Fruit fly (Drosophila melanogaster): ENCODE measurements around the gene Hr38.

The Hr38 gene

DNA sequence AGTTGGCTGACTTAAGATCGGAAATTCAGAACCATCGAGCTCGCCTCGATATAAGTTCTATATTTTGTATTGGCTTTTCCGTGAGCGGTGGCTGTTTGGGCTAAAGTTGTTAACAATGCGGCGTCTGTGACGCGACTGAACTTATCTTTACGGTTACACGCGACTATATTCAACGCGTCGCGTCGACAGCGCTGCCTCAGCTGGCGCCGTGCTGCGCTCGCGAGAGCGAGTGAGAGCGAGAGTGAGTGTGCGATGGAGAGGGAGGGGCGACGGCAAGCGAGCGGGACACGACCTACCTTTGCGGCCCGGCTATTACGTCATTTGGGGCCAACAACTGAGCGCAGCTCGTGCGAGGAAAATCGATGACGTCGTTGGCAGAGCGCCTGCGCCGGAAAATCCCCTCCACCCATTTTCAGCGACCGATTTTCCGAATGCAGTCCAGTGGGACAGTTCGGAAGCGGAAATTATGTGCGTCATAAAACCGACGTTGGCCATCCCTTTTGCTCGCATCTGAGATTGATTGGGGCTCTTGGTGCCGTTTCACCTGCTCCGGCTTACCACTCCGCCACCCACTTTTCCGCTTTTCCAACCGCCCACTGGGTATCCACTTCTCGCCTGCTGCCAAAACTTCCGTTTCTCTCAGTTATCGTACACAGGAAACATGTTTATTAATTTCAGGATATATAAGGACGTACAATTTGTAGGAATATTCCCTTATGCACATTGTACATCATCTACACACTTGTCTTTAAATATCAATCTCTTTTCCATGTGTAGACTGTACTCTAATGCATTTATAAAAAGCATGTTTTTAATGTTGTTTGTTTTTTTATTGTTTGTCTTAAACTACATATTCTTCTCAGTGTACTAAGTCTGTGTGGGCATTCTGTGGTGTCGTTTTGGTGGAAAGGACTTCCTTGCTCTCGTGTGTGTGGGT lies at the start of gene Hr38:
TSS of gene Hr38 (minus strand) at position 121 of the 937 bp plus-strand sequence.
- peak; percentile 32 for TF ChIP-seq CG17801 (GFP tag; optimal IDR thresholded peaks at IDR 0.05; ENCODE audit: partially characterized antibody)

- TF ChIP-seq CG17801 (GFP tag; optimal IDR thresholded peaks at IDR 0.05; ENCODE audit: partially characterized antibody) = peak; percentile 96
Measured at dm6 chr2L:20761951-20762538, 47.7 kb upstream of the Hr38 start.

- TF ChIP-seq CG17801 (GFP tag; optimal IDR thresholded peaks at IDR 0.05; ENCODE audit: partially characterized antibody) = no peak
Measured at dm6 chr2L:20760956-20761355, 46.6 kb upstream of the Hr38 start.

DNA sequence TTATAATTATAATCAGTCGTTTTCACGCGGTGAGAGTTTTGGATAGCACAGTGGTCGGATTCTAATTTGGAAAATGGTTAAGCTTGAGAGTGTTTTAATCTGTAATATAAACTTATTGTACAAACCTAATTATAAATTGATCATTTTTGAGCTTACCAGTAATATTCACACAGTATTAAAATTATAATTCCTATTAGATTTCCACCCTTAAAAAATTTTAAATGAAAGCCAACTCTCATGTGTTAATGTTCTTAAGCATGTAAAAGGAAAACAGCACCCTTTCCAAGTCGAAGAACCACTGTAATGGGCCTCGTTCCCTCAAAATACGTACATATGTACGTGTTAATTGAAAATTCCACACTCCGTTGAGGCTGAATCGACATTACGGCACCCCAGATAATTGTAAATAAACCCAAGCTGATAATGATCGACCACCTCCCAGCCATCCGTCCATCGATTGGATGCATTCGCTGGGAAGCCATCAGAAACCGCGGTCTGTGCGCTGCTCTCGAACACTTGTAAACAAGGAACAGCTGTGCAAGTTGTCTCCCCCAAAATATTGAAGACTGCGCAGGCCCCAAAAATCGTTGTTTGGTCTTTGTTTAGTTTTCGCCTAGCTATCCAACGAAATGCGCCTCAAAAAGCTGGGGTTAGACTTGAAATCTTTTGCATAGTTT lies 45.6 kb upstream of the Hr38 start:
- peak; percentile 79 for TF ChIP-seq CG17801 (GFP tag; optimal IDR thresholded peaks at IDR 0.05; ENCODE audit: partially characterized antibody)

DNA sequence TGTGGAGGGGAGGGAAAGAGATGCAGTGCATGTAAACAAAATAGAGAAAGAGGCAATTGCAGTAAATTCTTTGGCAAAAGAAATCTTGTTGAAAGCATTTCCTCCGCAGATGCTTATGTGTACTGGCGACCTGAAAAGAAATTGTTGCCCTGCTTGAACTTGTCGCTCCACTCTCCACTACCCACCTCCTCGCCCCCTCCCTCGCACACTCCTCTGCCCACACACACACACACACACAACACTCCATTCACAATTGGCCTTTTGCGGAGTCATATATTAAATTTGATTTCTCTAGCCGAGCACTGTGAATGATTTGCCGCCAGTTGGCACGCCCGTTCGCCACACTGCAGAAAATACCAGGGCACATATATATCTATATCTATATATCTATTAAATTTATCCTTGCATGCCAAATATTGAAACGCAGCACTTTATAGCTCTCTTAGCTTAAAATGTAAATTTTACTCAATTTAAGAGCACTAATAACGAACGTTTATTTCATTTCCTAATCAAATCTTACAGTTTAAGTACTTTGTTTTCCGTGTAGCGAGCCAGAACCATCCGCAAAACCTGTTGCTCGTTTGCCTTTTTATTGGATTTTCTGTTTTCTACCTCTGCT lies 44.6 kb upstream of the Hr38 start:
- no peak for TF ChIP-seq CG17801 (GFP tag; optimal IDR thresholded peaks at IDR 0.05; ENCODE audit: partially characterized antibody)

DNA sequence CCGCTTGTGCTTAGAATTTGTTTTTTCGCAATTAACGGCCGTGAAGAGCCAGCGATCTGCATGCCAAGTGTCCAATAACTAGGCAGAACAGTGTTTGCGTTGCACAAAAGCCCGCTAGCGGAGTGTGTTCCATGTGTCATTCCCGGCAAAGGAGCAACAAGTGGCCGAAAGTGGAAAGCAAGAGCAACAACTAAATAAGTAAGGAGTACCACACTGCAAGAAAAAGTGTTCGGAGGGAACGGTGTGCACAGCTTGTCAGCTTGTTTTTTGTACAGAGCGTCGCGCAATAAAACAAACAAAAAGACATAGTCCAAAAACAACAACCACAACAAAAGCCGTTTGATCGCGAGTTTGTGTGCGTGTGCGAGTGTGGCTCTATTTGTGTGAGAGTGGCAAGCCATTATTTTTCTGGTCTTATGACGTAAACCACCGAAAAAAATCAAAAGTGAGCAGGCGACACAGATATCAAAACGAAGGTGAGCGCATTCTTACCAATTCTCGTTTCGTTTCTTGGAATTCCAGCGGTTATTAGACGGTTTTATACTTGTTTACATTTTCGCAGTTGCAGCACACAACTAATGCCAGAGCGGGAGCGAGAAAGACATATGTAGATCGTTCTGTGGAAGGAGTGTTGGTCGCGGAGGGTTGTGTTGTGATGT lies 43.9 kb upstream of the Hr38 start:
- TF ChIP-seq CG17801 (GFP tag; optimal IDR thresholded peaks at IDR 0.05; ENCODE audit: partially characterized antibody) = peak; percentile 58

dm6 chr2L:20757808-20758187 lies 43.4 kb upstream of the Hr38 start, which contains the start of the genes Rhau and dia:
TSS of gene Rhau (minus strand) at chr2L:20757985.
TSS of gene dia (plus strand) at chr2L:20758144.
- no peak for TF ChIP-seq CG17801 (GFP tag; optimal IDR thresholded peaks at IDR 0.05; ENCODE audit: partially characterized antibody)

- TF ChIP-seq CG17801 (GFP tag; optimal IDR thresholded peaks at IDR 0.05; ENCODE audit: partially characterized antibody) = peak; percentile 69
Measured at dm6 chr2L:20752160-20752559, 37.8 kb upstream of the Hr38 start, which contains the start of the genes Amacr and Ns4. TSS of gene Amacr (minus strand) at chr2L:20752341. TSS of gene Ns4 (plus strand) at chr2L:20752476.

DNA sequence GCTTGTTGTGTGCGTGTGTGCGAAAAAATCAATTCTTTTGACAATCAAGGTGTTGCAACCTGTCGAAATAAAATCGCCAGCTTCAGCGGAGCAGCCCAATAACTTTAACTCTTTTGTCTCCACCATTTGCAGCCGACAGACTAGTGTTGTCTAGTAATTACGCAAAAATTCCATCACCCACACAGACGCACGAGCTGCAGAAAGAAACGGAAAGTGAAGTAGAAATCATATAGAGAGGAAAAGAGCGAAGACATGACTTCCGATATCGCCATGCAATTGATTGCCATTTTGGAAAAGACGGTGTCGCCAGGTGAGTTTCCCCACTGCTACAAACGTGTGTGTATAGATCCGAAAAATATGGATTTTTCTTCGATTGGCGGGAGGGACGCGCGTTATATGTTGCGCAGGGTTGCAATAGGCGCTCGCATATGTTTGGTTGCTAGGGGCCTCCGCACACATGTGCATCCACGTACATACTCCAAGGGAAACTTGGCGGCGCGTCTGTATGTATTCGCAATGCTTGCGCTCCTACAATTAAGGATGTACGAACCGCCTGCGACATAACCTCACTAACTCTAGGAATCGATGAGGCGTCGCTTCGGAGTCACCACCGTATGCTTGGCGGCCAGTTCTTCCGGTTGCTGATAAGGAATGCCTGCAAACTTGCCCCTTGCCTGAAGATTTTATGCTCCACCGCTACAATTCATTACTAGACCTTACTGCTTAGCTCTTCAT lies 20.9 kb upstream of the Hr38 start:
- no peak for TF ChIP-seq CG17801 (GFP tag; optimal IDR thresholded peaks at IDR 0.05; ENCODE audit: partially characterized antibody)

DNA sequence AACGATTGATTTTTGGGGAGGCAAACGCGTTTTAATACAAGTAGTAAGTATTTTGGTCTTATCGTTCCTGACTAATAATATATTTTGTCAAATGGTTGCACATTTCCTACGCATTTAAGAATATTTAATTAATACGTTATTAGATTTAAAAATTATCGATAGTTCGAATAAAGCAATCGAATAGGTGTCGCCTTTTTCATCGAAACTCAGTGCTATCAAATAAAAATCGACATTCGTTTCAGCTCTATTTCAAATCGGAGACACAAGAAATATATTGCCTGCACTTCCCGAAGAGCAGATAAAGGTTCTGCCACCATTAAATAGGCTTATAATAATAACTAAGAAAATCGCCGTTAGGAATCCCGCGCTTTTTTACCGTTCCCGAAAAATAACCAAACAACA lies 20.3 kb upstream of the Hr38 start:
- no peak for TF ChIP-seq CG17801 (GFP tag; optimal IDR thresholded peaks at IDR 0.05; ENCODE audit: partially characterized antibody)

- TF ChIP-seq CG17801 (GFP tag; optimal IDR thresholded peaks at IDR 0.05; ENCODE audit: partially characterized antibody) = no peak
Measured at dm6 chr2L:20734066-20734686, 19.8 kb upstream of the Hr38 start, which contains the start of gene TM9SF2. TSS of gene TM9SF2 (minus strand) at chr2L:20734309.

DNA sequence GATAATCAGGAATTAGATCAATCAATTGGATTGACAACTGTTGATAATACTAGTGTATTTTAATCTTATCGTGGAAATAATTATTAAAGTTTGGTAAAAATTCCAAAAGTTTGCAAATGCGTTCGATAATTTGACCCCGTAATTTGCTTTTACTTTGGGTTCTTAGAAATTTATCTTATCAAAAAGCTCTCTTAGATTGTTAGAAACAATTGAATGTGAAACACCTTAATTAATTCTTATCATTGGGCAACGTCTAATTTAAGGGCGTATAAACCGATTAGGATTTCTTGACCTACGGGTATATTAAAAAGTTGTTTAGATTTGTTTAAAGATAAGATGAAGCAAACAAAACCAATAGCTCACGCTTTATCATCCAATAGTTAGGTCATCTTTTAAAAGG lies 18.6 kb upstream of the Hr38 start:
- TF ChIP-seq CG17801 (GFP tag; optimal IDR thresholded peaks at IDR 0.05; ENCODE audit: partially characterized antibody) = no peak

dm6 chr2L:20730182-20730581 lies 15.8 kb upstream of the Hr38 start, which contains the start of gene CarT:
TSS of gene CarT (minus strand) at chr2L:20730282.
- no peak for TF ChIP-seq CG17801 (GFP tag; optimal IDR thresholded peaks at IDR 0.05; ENCODE audit: partially characterized antibody)
